Fruit fly (Drosophila melanogaster) whole organism, larva: ENCODE results near the gene Wdr33.
A peak's percentile ranks its signal among the peaks of the same experiment; 100 is the strongest.

Experiments
- noc ChIP-seq: fragments of 200-800 bp; sonication (Bioruptor generic); optimal IDR thresholded peaks from 3 replicates; lab custom pipeline; 2019; ENCODE audit warnings: missing biosample characterization, mild to moderate bottlenecking, missing genetic modification characterization, moderate library complexity

The Wdr33 gene

DNA sequence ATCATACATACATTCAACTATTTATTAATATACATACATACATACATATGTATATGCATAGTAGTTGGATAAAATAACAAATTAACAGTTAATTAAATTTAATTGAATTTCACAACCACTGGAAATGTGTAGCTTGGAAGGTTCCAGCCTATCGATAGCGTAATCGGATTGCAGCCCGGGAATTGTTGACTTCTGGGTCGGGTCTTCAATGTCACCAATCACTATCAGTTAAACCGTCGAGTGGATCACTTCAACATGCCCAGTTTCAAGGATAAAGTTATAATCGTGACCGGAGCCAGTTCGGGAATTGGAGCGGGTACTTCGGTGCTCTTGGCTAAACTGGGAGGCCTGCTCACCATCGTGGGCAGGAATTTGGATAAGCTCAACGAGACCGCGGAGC is 27.0 kb upstream of the Wdr33 start, which contains the start of gene CG12171:
Gene CG12171, plus strand, starts transcription at position 191 of the 400 bp plus-strand sequence.
- TF ChIP-seq noc (tag; lab: Kevin White, UChicago) = peak; percentile 18

dm6 chr3R:5635524-5635923 is 24.9 kb upstream of the Wdr33 start, which contains the start of gene CG31546:
TSS of gene CG31546 (minus strand) at chr3R:5635624.
- no peak for TF ChIP-seq noc (tag; lab: Kevin White, UChicago)

dm6 chr3R:5636519-5637430 is 23.7 kb upstream of the Wdr33 start, which contains the start of the genes CG31548 and CG12170:
TSS of gene CG31548 (minus strand) at chr3R:5636852.
TSS of gene CG12170 (plus strand) at chr3R:5637234.
- TF ChIP-seq noc (tag; lab: Kevin White, UChicago) = peak; percentile 7

DNA sequence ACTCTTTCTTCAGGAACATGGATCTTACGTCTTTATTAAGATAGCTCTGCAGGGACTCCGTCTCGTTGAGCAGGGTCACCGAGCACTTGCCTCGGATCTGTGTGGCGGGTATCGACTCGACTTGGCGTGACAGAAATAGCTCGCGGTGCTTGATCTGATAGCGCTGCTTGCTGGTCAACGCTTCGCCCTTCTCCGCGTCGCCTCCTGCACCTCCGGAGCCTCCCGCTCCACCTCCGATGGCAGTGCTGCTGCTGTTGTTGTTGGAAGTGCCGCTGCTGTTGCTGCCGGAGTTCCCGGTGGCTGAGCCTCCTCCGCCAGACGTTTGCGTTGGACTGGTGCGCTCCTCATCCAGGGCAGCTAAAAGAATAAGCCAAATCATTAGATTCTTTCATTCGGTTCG is 17.0 kb upstream of the Wdr33 start:
- no peak for TF ChIP-seq noc (tag; lab: Kevin White, UChicago)

- peak; percentile 24 for TF ChIP-seq noc (tag; lab: Kevin White, UChicago)
These were observed 12.5 kb upstream of the Wdr33 start for dm6 chr3R:5647705-5648568.

- TF ChIP-seq noc (tag; lab: Kevin White, UChicago) = peak; percentile 66
These were observed 11.6 kb upstream of the Wdr33 start, which contains the start of the genes MTA1-like and Sec23 for dm6 chr3R:5648569-5649476. TSS of gene MTA1-like (minus strand) at chr3R:5648738. TSS of gene Sec23 (plus strand) at chr3R:5649065.

- TF ChIP-seq noc (tag; lab: Kevin White, UChicago) = no peak
These were observed 10.5 kb upstream of the Wdr33 start for dm6 chr3R:5649903-5650302.

dm6 chr3R:5653887-5654286 is 6.5 kb upstream of the Wdr33 start:
- no peak for TF ChIP-seq noc (tag; lab: Kevin White, UChicago)

DNA sequence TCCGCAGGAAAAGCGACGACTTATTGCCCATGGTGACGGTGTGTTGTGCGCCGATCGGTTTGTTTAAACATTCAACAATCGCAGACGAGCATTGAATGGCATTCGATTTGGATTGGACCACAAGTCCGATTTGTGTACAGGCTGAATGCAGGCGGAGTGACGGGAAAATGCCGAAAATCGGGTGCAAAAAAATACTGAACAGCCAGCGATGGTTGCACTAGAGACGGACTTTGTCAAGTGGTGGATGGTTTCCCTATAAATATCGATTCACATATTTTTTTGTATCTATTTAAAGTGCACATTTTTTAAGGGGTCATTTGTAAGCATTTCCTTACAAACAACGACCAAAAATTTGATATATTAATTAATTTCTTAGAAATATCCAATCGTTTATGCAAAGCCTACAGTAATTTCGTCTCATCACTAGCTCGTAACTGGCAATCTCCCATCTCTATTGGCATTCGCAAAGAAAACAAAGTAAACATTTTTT is 5.7 kb upstream of the Wdr33 start, which contains the start of the genes elm and MED27:
Gene elm, minus strand, starts transcription at position 170 of the 490 bp plus-strand sequence.
Gene MED27, plus strand, starts transcription at position 448 of the 490 bp plus-strand sequence.
- TF ChIP-seq noc (tag; lab: Kevin White, UChicago) = peak; percentile 88

dm6 chr3R:5658984-5659802 is 1.2 kb upstream of the Wdr33 start:
- TF ChIP-seq noc (tag; lab: Kevin White, UChicago) = no peak

DNA sequence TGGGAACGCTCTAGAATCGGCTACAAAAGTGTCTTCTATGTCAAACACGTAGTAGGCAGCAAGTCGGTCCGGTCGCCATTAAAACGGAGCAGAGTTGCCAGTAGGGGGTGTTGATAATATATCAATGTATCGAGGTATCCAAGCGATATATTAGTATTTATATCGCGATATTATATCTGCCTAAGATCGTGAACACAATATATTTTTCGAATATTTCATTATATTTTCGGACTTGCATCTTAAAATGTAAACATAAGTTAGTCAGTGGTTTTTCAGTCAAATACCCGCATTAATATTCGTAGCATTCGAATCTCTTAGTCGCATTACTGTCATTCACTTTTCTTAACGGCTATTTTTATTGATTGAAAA is 622 bp upstream of the Wdr33 start, which contains the start of gene CG2182:
Gene CG2182, minus strand, starts transcription at position 84 of the 369 bp plus-strand sequence.
- TF ChIP-seq noc (tag; lab: Kevin White, UChicago) = no peak

- TF ChIP-seq noc (tag; lab: Kevin White, UChicago) = peak; percentile 90
These were observed 8.7 kb downstream of the Wdr33 start, which contains the start of the genes Xe7 and Atg17 for dm6 chr3R:5668928-5669739. TSS of gene Xe7 (minus strand) at chr3R:5669334. TSS of gene Atg17 (plus strand) at chr3R:5669713.
